Worm (Caenorhabditis elegans) whole organism, L4 larva: ENCODE results near the gene efn-4.

Experiments
- F10B5.3 ChIP-seq: sonication (generic microtip); optimal IDR thresholded peaks from 2 replicates; lab custom pipeline; 2016; ENCODE audit warnings: mild to moderate bottlenecking, missing genetic modification characterization, missing compliant biosample characterization
- F37D6.2 ChIP-seq: sonication (generic microtip); optimal IDR thresholded peaks from 2 replicates; lab custom pipeline; 2016; ENCODE audit warnings: mild to moderate bottlenecking, missing genetic modification characterization, missing compliant biosample characterization
- T26A8.4 ChIP-seq: fragments of 200-800 bp; sonication (Bioruptor generic); IDR thresholded peaks from 2 replicates; pipeline ENCODE4 v1.3.6; 2022; ENCODE audit warnings: missing genetic modification characterization, missing compliant biosample characterization
- Y75B8A.6 ChIP-seq: fragments of 200-800 bp; sonication (Bioruptor generic); IDR thresholded peaks from 2 replicates; pipeline ENCODE4 v1.3.6; 2022; ENCODE audit warnings: missing genetic modification reagents, missing genetic modification characterization, missing compliant biosample characterization
- ZK546.5 ChIP-seq, 2 experiments: sonication (generic microtip); optimal IDR thresholded peaks; 2 replicates each; lab custom pipeline; 2017; ENCODE audit warnings: missing biosample characterization in 2 of 2, missing genetic modification characterization in 2 of 2
- aha-1 ChIP-seq: fragments of 150-350 bp; peaks from one replicate; lab custom pipeline; 2014; ENCODE audit warnings: missing biosample characterization, missing genetic modification characterization
- aly-2 ChIP-seq: sonication (generic microtip); optimal IDR thresholded peaks from 2 replicates; lab custom pipeline; 2018; ENCODE audit warnings: missing biosample characterization, missing genetic modification characterization
- arid-1 ChIP-seq: fragments of 200-800 bp; sonication (Bioruptor generic); conservative IDR thresholded peaks from 2 replicates; pipeline ENCODE4 v1.3.6; 2022; ENCODE audit warnings: missing genetic modification reagents, missing genetic modification characterization, missing compliant biosample characterization
- ces-1 ChIP-seq: fragments of 150-350 bp; sonication (generic microtip); optimal IDR thresholded peaks from 4 replicates; lab custom pipeline; 2014; ENCODE audit warnings: missing biosample characterization, missing genetic modification reagents, missing genetic modification characterization
- ctbp-1 ChIP-seq: fragments of 200-800 bp; sonication (Bioruptor generic); IDR thresholded peaks from 2 replicates; pipeline ENCODE4 v1.3.6; 2022; ENCODE audit warnings: missing genetic modification reagents, missing genetic modification characterization, missing compliant biosample characterization
- dmd-9 ChIP-seq: fragments of 200-800 bp; sonication (Bioruptor generic); IDR thresholded peaks from 2 replicates; pipeline ENCODE4 v1.3.6; 2022; ENCODE audit warnings: missing genetic modification reagents, missing genetic modification characterization, missing compliant biosample characterization
- dve-1 ChIP-seq: sonication (generic microtip); optimal IDR thresholded peaks from 2 replicates; lab custom pipeline; 2017; ENCODE audit warnings: antibody characterized with exemption, mild to moderate bottlenecking, missing genetic modification characterization, missing compliant biosample characterization; ENCODE audit not compliant: insufficient read depth
- gei-8 ChIP-seq: fragments of 200-800 bp; sonication (Bioruptor generic); optimal IDR thresholded peaks from 2 replicates; lab custom pipeline; 2018; ENCODE audit warnings: mild to moderate bottlenecking, missing genetic modification characterization, missing compliant biosample characterization
- hif-1 ChIP-seq, 2 experiments: sonication (generic microtip); optimal IDR thresholded peaks; 2 replicates each; lab custom pipeline; 2016 to 2017; ENCODE audit warnings: missing compliant biosample characterization in 2 of 2, missing genetic modification characterization in 2 of 2, missing genetic modification reagents in 2 of 2, missing genotype in 2 of 2, mild to moderate bottlenecking in 1 of 2
- hlh-11 ChIP-seq: fragments of 200-800 bp; sonication (Bioruptor generic); optimal IDR thresholded peaks from 2 replicates; lab custom pipeline; 2018; ENCODE audit warnings: mild to moderate bottlenecking, missing genetic modification characterization, missing compliant biosample characterization
- hmg-1.1 ChIP-seq: fragments of 200-800 bp; sonication (Bioruptor generic); IDR thresholded peaks from 2 replicates; pipeline ENCODE4 v1.3.6; 2022; ENCODE audit warnings: missing genetic modification reagents, missing genetic modification characterization, missing compliant biosample characterization
- lin-13 ChIP-seq: fragments of 150-350 bp; optimal IDR thresholded peaks from 2 replicates; lab custom pipeline; 2014; ENCODE audit warnings: missing biosample characterization, missing genetic modification reagents, missing genetic modification characterization
- lin-38 ChIP-seq: fragments of 200-800 bp; sonication (Bioruptor generic); IDR thresholded peaks from 2 replicates; pipeline ENCODE4 v1.3.6; 2022; ENCODE audit warnings: missing genetic modification reagents, missing genetic modification characterization, missing compliant biosample characterization
- lir-3 ChIP-seq: sonication (generic microtip); optimal IDR thresholded peaks from 2 replicates; lab custom pipeline; 2016; ENCODE audit warnings: mild to moderate bottlenecking, missing genetic modification characterization, missing compliant biosample characterization
- lsy-2 ChIP-seq, 2 experiments: fragments of 150-350 bp in 1 of 2; sonication (generic microtip) in 1 of 2; optimal IDR thresholded peaks; 2 replicates each; lab custom pipeline; 2014 to 2017; ENCODE audit warnings: missing biosample characterization in 2 of 2, missing genetic modification characterization in 2 of 2
- madf-5 ChIP-seq, 2 experiments: fragments of 200-800 bp; sonication (Bioruptor generic); IDR thresholded peaks; 2 replicates each; pipeline ENCODE4 v1.3.6; 2022; ENCODE audit warnings: missing compliant biosample characterization in 2 of 2, missing genetic modification characterization in 2 of 2
- mes-2 ChIP-seq: sonication (generic microtip); optimal IDR thresholded peaks from 2 replicates; lab custom pipeline; 2016; ENCODE audit warnings: missing genotype, mild to moderate bottlenecking, missing genetic modification characterization, missing compliant biosample characterization; ENCODE audit not compliant: poor library complexity, severe bottlenecking
- nhr-111 ChIP-seq: fragments of 200-800 bp; sonication (Bioruptor generic); optimal IDR thresholded peaks from 2 replicates; lab custom pipeline; 2018; ENCODE audit warnings: mild to moderate bottlenecking, missing genetic modification characterization, missing compliant biosample characterization
- nhr-6 ChIP-seq: fragments of 150-350 bp; optimal IDR thresholded peaks from 2 replicates; lab custom pipeline; 2014; ENCODE audit warnings: missing biosample characterization, missing genetic modification characterization
- pqm-1 ChIP-seq: sonication (generic microtip); optimal IDR thresholded peaks from 2 replicates; lab custom pipeline; 2017; ENCODE audit warnings: missing biosample characterization, missing genetic modification characterization
- rbr-2 ChIP-seq: sonication (generic microtip); optimal IDR thresholded peaks from 2 replicates; lab custom pipeline; 2016; ENCODE audit warnings: missing genotype, missing genetic modification characterization, missing compliant biosample characterization
- set-16 ChIP-seq: fragments of 200-800 bp; sonication (Bioruptor generic); IDR thresholded peaks from 2 replicates; pipeline ENCODE4 v1.3.6; 2022; ENCODE audit warnings: missing genetic modification reagents, missing genetic modification characterization, missing compliant biosample characterization
- skn-1 ChIP-seq: fragments of 150-350 bp; optimal IDR thresholded peaks from 2 replicates; lab custom pipeline; 2014; ENCODE audit warnings: missing biosample characterization, missing genetic modification characterization
- tag-97 ChIP-seq: fragments of 200-800 bp; sonication (Bioruptor generic); IDR thresholded peaks from 2 replicates; pipeline ENCODE4 v1.3.6; 2022; ENCODE audit warnings: missing genetic modification characterization, missing compliant biosample characterization
- unc-39 ChIP-seq: sonication (generic microtip); optimal IDR thresholded peaks from 2 replicates; lab custom pipeline; 2017; ENCODE audit warnings: missing biosample characterization, missing genetic modification characterization
- unc-62 ChIP-seq, 3 experiments: fragments of 150-350 bp in 1 of 3; sonication (generic microtip); optimal IDR thresholded peaks in 2 of 3; peaks in 1 of 3; 1 replicate in 1 of 3; 2 replicates in 2 of 3; lab custom pipeline; 2014 to 2017; ENCODE audit warnings: missing biosample characterization in 3 of 3, missing genetic modification characterization in 3 of 3, missing genetic modification reagents in 3 of 3, missing genotype in 1 of 3
- zfp-2 ChIP-seq: sonication (generic microtip); optimal IDR thresholded peaks from 2 replicates; lab custom pipeline; 2016; ENCODE audit warnings: mild to moderate bottlenecking, missing genetic modification characterization, missing compliant biosample characterization
- zip-2 ChIP-seq: fragments of 150-350 bp; optimal IDR thresholded peaks from 2 replicates; lab custom pipeline; 2014; ENCODE audit warnings: missing biosample characterization, missing genetic modification characterization
- ztf-11 ChIP-seq: fragments of 150-350 bp; optimal IDR thresholded peaks from 2 replicates; lab custom pipeline; 2014; ENCODE audit warnings: missing biosample characterization, missing genetic modification characterization

Gene efn-4

ce11 chrIV:560780-561179, 1.7 kb downstream of the efn-4 start:
- TF ChIP-seq unc-62 (GFP tag; optimal IDR thresholded peaks at IDR 0.05 in 1 of 2; lab: Kevin White, UChicago): peak in 1 of 2 experiments; percentile 83
- no peak for TF ChIP-seq unc-62 (tag; optimal IDR thresholded peaks at IDR 0.05; lab: Kevin White, UChicago)
- no peak for TF ChIP-seq gei-8

- TF ChIP-seq ctbp-1 (GFP tag; lab: Robert Waterston, UW) (0 out of 2 replicates have a peak, but pooled peaks have one; percentile 23), aly-2 (tag; lab: Kevin White, UChicago) (no peak), ces-1 (GFP tag; lab: Kevin White, UChicago) (peak; percentile 72), unc-39 (tag; lab: Kevin White, UChicago) (no peak), lsy-2 (tag; optimal IDR thresholded peaks at IDR 0.05; lab: Kevin White, UChicago) (no peak), zfp-2 (tag; lab: Kevin White, UChicago) (no peak), nhr-6 (tag; lab: Kevin White, UChicago) (no peak), set-16 (GFP tag; lab: Robert Waterston, UW) (no peak)
- TF ChIP-seq, all 104 proteins: peak for 2
These were observed 4.4 kb downstream of the efn-4 start for ce11 chrIV:563417-563816.

- TF ChIP-seq aha-1 (tag; lab: Kevin White, UChicago) (no peak), nhr-111 (GFP tag; lab: Kevin White, UChicago) (no peak), arid-1 (GFP tag; lab: Robert Waterston, UW) (no peak), tag-97 (GFP tag; lab: Robert Waterston, UW) (no peak), unc-62 (GFP tag; optimal IDR thresholded peaks at IDR 0.05 in 1 of 2; lab: Kevin White, UChicago) (peak in 1 of 2 experiments; percentile 96), unc-62 (tag; optimal IDR thresholded peaks at IDR 0.05; lab: Kevin White, UChicago) (no peak), ztf-11 (tag; lab: Kevin White, UChicago) (no peak)
- TF ChIP-seq, all 104 proteins: peak for 1
These were observed 5.0 kb downstream of the efn-4 start for ce11 chrIV:564000-564399.

- TF ChIP-seq rbr-2 (tag; lab: Kevin White, UChicago) (no peak), pqm-1 (tag; lab: Kevin White, UChicago) (peak; percentile 21)
- TF ChIP-seq, all 104 proteins: peak for 1
These were observed 11.8 kb downstream of the efn-4 start, which contains the start of gene F56A11.5 for ce11 chrIV:570799-571300. Gene F56A11.5 (minus strand): TSS chrIV:570849.

ce11 chrIV:572487-572886, 13.5 kb downstream of the efn-4 start, which contains the start of gene gex-2:
Gene gex-2 (plus strand): TSS chrIV:572769.
- no peak for TF ChIP-seq lin-38
- TF ChIP-seq Y75B8A.6 (GFP tag; lab: Robert Waterston, UW): no peak
- TF ChIP-seq lir-3 (tag; lab: Kevin White, UChicago): no peak
- TF ChIP-seq hmg-1.1: 0 out of 2 replicates have a peak, but pooled peaks have one; percentile 15
- TF ChIP-seq ZK546.5 (tag; optimal IDR thresholded peaks at IDR 0.05; lab: Kevin White, UChicago): no peak
- no peak for TF ChIP-seq unc-62 (GFP tag; optimal IDR thresholded peaks at IDR 0.05 in 1 of 2; lab: Kevin White, UChicago)
- no peak for TF ChIP-seq unc-62 (tag; optimal IDR thresholded peaks at IDR 0.05; lab: Kevin White, UChicago)
- TF ChIP-seq zip-2 (tag; lab: Kevin White, UChicago): no peak
- TF ChIP-seq skn-1 (tag; lab: Kevin White, UChicago): no peak
- no peak for TF ChIP-seq madf-5 (GFP tag; IDR thresholded peaks at IDR 0.05; lab: Robert Waterston, UW)
- no peak for TF ChIP-seq dve-1
- TF ChIP-seq lin-13 (GFP tag; lab: Kevin White, UChicago): no peak
- no peak for TF ChIP-seq hif-1 (tag; optimal IDR thresholded peaks at IDR 0.05; lab: Kevin White, UChicago)
- peak; percentile 60 for TF ChIP-seq mes-2 (tag; lab: Kevin White, UChicago)
- TF ChIP-seq F37D6.2 (tag; lab: Kevin White, UChicago): no peak
- no peak for TF ChIP-seq F10B5.3 (tag; lab: Kevin White, UChicago)
- peak; percentile 10 for TF ChIP-seq hlh-11 (tag; lab: Kevin White, UChicago)
- no peak for TF ChIP-seq dmd-9
- no peak for TF ChIP-seq T26A8.4 (GFP tag; lab: Robert Waterston, UW)
